Worm (Caenorhabditis elegans) whole organism, early embryonic: ENCODE measurements around the gene C25F9.14.

Experiments used
- B0310.2 ChIP-seq: sonication (generic microtip); optimal IDR thresholded peaks from 2 replicates; lab custom pipeline; 2016; ENCODE audit warnings: mild to moderate bottlenecking, missing genetic modification characterization, missing compliant biosample characterization
- ama-1 ChIP-seq: fragments of 150-350 bp; optimal IDR thresholded peaks from 2 replicates; lab custom pipeline; 2014
- ceh-36 ChIP-seq: sonication (generic microtip); optimal IDR thresholded peaks from 2 replicates; lab custom pipeline; 2016; ENCODE audit warnings: missing genetic modification characterization, inconsistent platforms, missing compliant biosample characterization
- flt-1 ChIP-seq: fragments of 200-800 bp; sonication (Bioruptor generic); IDR thresholded peaks from 2 replicates; pipeline ENCODE4 v1.3.6; 2022; ENCODE audit warnings: missing genetic modification characterization, missing compliant biosample characterization
- hmbx-1 ChIP-seq: sonication (generic microtip); optimal IDR thresholded peaks from 2 replicates; lab custom pipeline; 2016; ENCODE audit warnings: mild to moderate bottlenecking, missing genetic modification characterization, missing compliant biosample characterization
- hmg-4 ChIP-seq: fragments of 200-800 bp; sonication (Bioruptor generic); optimal IDR thresholded peaks from 2 replicates; lab custom pipeline; 2018; ENCODE audit warnings: mild to moderate bottlenecking, missing genetic modification characterization, missing compliant biosample characterization
- pes-1 ChIP-seq: fragments of 200-800 bp; sonication (Bioruptor generic); IDR thresholded peaks from 2 replicates; pipeline ENCODE4 v1.3.6; 2022; ENCODE audit warnings: missing genetic modification reagents, missing genetic modification characterization, missing compliant biosample characterization
- scrt-1 ChIP-seq: fragments of 200-800 bp; sonication (Bioruptor generic); IDR thresholded peaks from 2 replicates; pipeline ENCODE4 v1.3.6; 2022; ENCODE audit warnings: missing genetic modification characterization, missing compliant biosample characterization
- sea-1 ChIP-seq: fragments of 200-800 bp; sonication (Bioruptor generic); conservative IDR thresholded peaks from 2 replicates; pipeline ENCODE4 v1.3.6; 2022; ENCODE audit warnings: missing genetic modification characterization, missing compliant biosample characterization
- tbx-11 ChIP-seq: fragments of 200-800 bp; sonication (Bioruptor generic); IDR thresholded peaks from 2 replicates; pipeline ENCODE4 v1.3.6; 2022; ENCODE audit warnings: missing genetic modification characterization, missing compliant biosample characterization
- tra-4 ChIP-seq: sonication (generic microtip); optimal IDR thresholded peaks from 2 replicates; lab custom pipeline; 2017; ENCODE audit warnings: missing genetic modification characterization, missing compliant biosample characterization

DNA sequence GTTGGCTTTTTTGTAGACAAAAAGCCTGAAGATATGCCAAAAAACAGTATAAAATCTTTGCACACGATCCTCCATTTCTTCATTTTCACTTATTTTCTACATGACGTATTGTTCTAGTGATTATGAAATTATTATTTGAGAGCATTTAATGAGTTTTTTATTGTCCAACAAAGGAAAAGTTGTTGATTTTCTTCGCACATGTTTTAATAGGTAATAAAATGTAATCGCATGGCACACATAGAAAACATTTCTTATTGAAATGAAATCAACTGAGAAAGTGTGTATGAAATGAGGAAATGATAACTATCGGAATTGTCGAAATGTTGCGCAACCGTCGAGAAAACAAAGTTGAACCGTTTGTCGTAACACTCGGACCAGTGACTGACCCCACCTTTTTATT is 34.9 kb upstream of the C25F9.14 start:
- TF ChIP-seq flt-1 (GFP tag; lab: Robert Waterston, UW) = no peak
- TF ChIP-seq ama-1 = no peak
- TF ChIP-seq hmg-4 = no peak
- no peak for TF ChIP-seq ceh-36
- TF ChIP-seq hmbx-1 = no peak
- no peak for TF ChIP-seq B0310.2 (tag; lab: Kevin White, UChicago)
- no peak for TF ChIP-seq tbx-11 (GFP tag; lab: Robert Waterston, UW)
- no peak for TF ChIP-seq scrt-1
- no peak for TF ChIP-seq tra-4 (tag; lab: Kevin White, UChicago)
- TF ChIP-seq sea-1 (GFP tag; lab: Robert Waterston, UW) = no peak
- no peak for TF ChIP-seq pes-1 (GFP tag; lab: Robert Waterston, UW)
